Fruit fly (Drosophila melanogaster) whole organism, wandering third instar larva: Measurements from ENCODE around the gene CG15877.
A peak's percentile ranks its signal among the peaks of the same experiment; 100 is the strongest.

Source experiments
- Abd-B ChIP-seq: fragments of >200 bp; optimal IDR thresholded peaks from 2 replicates; lab custom pipeline; 2017; ENCODE audit warnings: missing biosample characterization, missing genetic modification characterization
- CG32264 ChIP-seq: fragments of 200-800 bp; sonication (Bioruptor generic); optimal IDR thresholded peaks from 2 replicates; lab custom pipeline; 2016; ENCODE audit warnings: missing biosample characterization, missing genetic modification characterization
- CG9705 ChIP-seq: fragments of 200-800 bp; sonication (Bioruptor generic); optimal IDR thresholded peaks from 2 replicates; lab custom pipeline; 2018; ENCODE audit warnings: missing biosample characterization, mild to moderate bottlenecking, missing genetic modification characterization
- CrebA ChIP-seq: fragments of 200-800 bp; sonication (Bioruptor generic); optimal IDR thresholded peaks from 2 replicates; lab custom pipeline; 2016; ENCODE audit warnings: missing biosample characterization, mild to moderate bottlenecking, missing genetic modification characterization, borderline replicate concordance
- Dfd ChIP-seq: fragments of >200 bp; optimal IDR thresholded peaks from 2 replicates; lab custom pipeline; 2017; ENCODE audit warnings: missing biosample characterization, missing genetic modification characterization
- Dif ChIP-seq: fragments of 200-275, 200-300 bp; sonication (Bioruptor generic); optimal IDR thresholded peaks from 2 replicates; lab custom pipeline; 2018; ENCODE audit warnings: missing biosample characterization, missing genetic modification characterization; ENCODE audit not compliant: partially characterized antibody
- GATAd ChIP-seq: sonication (Bioruptor generic); optimal IDR thresholded peaks from 2 replicates; lab custom pipeline; 2016; ENCODE audit warnings: missing biosample characterization, missing genetic modification characterization
- HLH106 ChIP-seq: fragments of 200-800 bp; optimal IDR thresholded peaks from 3 replicates; lab custom pipeline; 2019; ENCODE audit warnings: missing biosample characterization, mild to moderate bottlenecking, missing genetic modification characterization, moderate library complexity
- Hnf4 ChIP-seq: fragments of 200-800 bp; sonication (Bioruptor generic); optimal IDR thresholded peaks from 2 replicates; lab custom pipeline; 2016; ENCODE audit warnings: missing biosample characterization, mild to moderate bottlenecking, missing genetic modification characterization
- Hr78 ChIP-seq: fragments of >200 bp; optimal IDR thresholded peaks from 2 replicates; lab custom pipeline; 2017; ENCODE audit warnings: missing biosample characterization, missing genetic modification characterization
- Hr83 ChIP-seq: fragments of 200-300 bp; sonication (Bioruptor generic); optimal IDR thresholded peaks from 2 replicates; lab custom pipeline; 2016; ENCODE audit warnings: missing biosample characterization, mild to moderate bottlenecking, missing genetic modification characterization, moderate library complexity; ENCODE audit not compliant: poor library complexity, severe bottlenecking
- Jra ChIP-seq: sonication (Bioruptor generic); optimal IDR thresholded peaks from 2 replicates; lab custom pipeline; 2016; ENCODE audit warnings: missing biosample characterization, missing genetic modification characterization
- Mio ChIP-seq: sonication (Bioruptor generic); optimal IDR thresholded peaks from 2 replicates; lab custom pipeline; 2016; ENCODE audit warnings: missing biosample characterization, missing genetic modification characterization
- Myc ChIP-seq: fragments of >200 bp; optimal IDR thresholded peaks from 2 replicates; lab custom pipeline; 2017
- N ChIP-seq: fragments of >200 bp; optimal IDR thresholded peaks from 2 replicates; lab custom pipeline; 2018; ENCODE audit warnings: missing biosample characterization, missing external identifiers, missing genetic modification characterization
- OdsH ChIP-seq: fragments of 200-800 bp; sonication (Bioruptor generic); optimal IDR thresholded peaks from 2 replicates; lab custom pipeline; 2016; ENCODE audit warnings: missing biosample characterization, mild to moderate bottlenecking, missing genetic modification characterization
- Rel ChIP-seq, 2 experiments: fragments of 200-800 bp; sonication (Bioruptor generic) in 1 of 2; optimal IDR thresholded peaks; 2 replicates in 1 of 2; 3 replicates in 1 of 2; lab custom pipeline; 2016 to 2019; ENCODE audit warnings: mild to moderate bottlenecking in 2 of 2, missing biosample characterization in 2 of 2, missing genetic modification characterization in 2 of 2, moderate library complexity in 1 of 2
- Sp1 ChIP-seq: fragments of 200-800 bp; sonication (Bioruptor generic); optimal IDR thresholded peaks from 3 replicates; lab custom pipeline; 2019; ENCODE audit warnings: missing biosample characterization, mild to moderate bottlenecking, missing genetic modification characterization, moderate library complexity
- Vsx2 ChIP-seq: fragments of 200-300, 225-300 bp; sonication (Bioruptor generic); optimal IDR thresholded peaks from 2 replicates; lab custom pipeline; 2018; ENCODE audit warnings: missing biosample characterization, missing genetic modification characterization; ENCODE audit not compliant: partially characterized antibody
- br ChIP-seq: fragments of 200-800 bp; sonication (Bioruptor generic); optimal IDR thresholded peaks from 2 replicates; lab custom pipeline; 2016; ENCODE audit warnings: missing biosample characterization, missing genetic modification characterization
- brk ChIP-seq: fragments of 200-800 bp; sonication (Bioruptor generic); optimal IDR thresholded peaks from 2 replicates; lab custom pipeline; 2016; ENCODE audit warnings: missing biosample characterization, mild to moderate bottlenecking, missing genetic modification characterization
- dl ChIP-seq, 2 experiments: fragments of 175-275, 200-275 bp in 1 of 2; fragments of 200-275 bp in 1 of 2; sonication (Bioruptor generic); optimal IDR thresholded peaks; lab custom pipeline; 2018; ENCODE audit warnings: mild to moderate bottlenecking in 2 of 2, missing biosample characterization in 2 of 2, missing genetic modification characterization in 2 of 2, moderate library complexity in 2 of 2; ENCODE audit not compliant: partially characterized antibody in 2 of 2, insufficient read depth in 1 of 2
- dmrt93B ChIP-seq: fragments of 200-800 bp; sonication (Bioruptor generic); optimal IDR thresholded peaks from 2 replicates; lab custom pipeline; 2018; ENCODE audit warnings: missing biosample characterization, mild to moderate bottlenecking, missing genetic modification characterization
- dsf ChIP-seq: sonication (Bioruptor generic); optimal IDR thresholded peaks from 2 replicates; lab custom pipeline; 2016; ENCODE audit warnings: missing biosample characterization, missing genetic modification characterization, borderline replicate concordance
- ey ChIP-seq: fragments of 200-800 bp; sonication (Bioruptor generic); optimal IDR thresholded peaks from 2 replicates; lab custom pipeline; 2016; ENCODE audit warnings: missing biosample characterization, missing genetic modification characterization
- foxo ChIP-seq, 2 experiments: fragments of 200-800 bp; sonication (Bioruptor generic); optimal IDR thresholded peaks; 2 replicates in 1 of 2; 3 replicates in 1 of 2; lab custom pipeline; 2016 to 2017; ENCODE audit warnings: missing biosample characterization in 2 of 2, missing genetic modification characterization in 2 of 2
- fru ChIP-seq: fragments of 200-800 bp; sonication (Bioruptor generic); optimal IDR thresholded peaks from 3 replicates; lab custom pipeline; 2016; ENCODE audit warnings: missing biosample characterization, mild to moderate bottlenecking, missing genetic modification characterization
- h ChIP-seq: fragments of 200-800 bp; sonication (Bioruptor generic); optimal IDR thresholded peaks from 3 replicates; lab custom pipeline; 2016; ENCODE audit warnings: missing biosample characterization, mild to moderate bottlenecking, missing genetic modification characterization
- jim ChIP-seq: fragments of 175-275, 200-325 bp; sonication (Bioruptor generic); optimal IDR thresholded peaks from 2 replicates; lab custom pipeline; 2016; ENCODE audit warnings: missing biosample characterization, mild to moderate bottlenecking, missing genetic modification characterization
- lola ChIP-seq: fragments of >200 bp; optimal IDR thresholded peaks from 2 replicates; lab custom pipeline; 2017; ENCODE audit warnings: missing biosample characterization, missing genetic modification characterization
- pan ChIP-seq: fragments of >200 bp; optimal IDR thresholded peaks from 2 replicates; lab custom pipeline; 2017
- psq ChIP-seq: fragments of 200-800 bp; sonication (Bioruptor generic); optimal IDR thresholded peaks from 3 replicates; lab custom pipeline; 2017; ENCODE audit warnings: missing biosample characterization, mild to moderate bottlenecking, missing genetic modification characterization, moderate library complexity
- rgr ChIP-seq: fragments of 200-800 bp; sonication (Bioruptor generic); optimal IDR thresholded peaks from 3 replicates; lab custom pipeline; 2016; ENCODE audit warnings: missing biosample characterization, mild to moderate bottlenecking, missing genetic modification characterization
- sage ChIP-seq: fragments of 200-800 bp; sonication (Bioruptor generic); optimal IDR thresholded peaks from 2 replicates; lab custom pipeline; 2016; ENCODE audit warnings: missing biosample characterization, mild to moderate bottlenecking, missing genetic modification characterization
- sv ChIP-seq: fragments of 200-800 bp; sonication (Bioruptor generic); optimal IDR thresholded peaks from 3 replicates; lab custom pipeline; 2016; ENCODE audit warnings: missing biosample characterization, missing genetic modification characterization
- tai ChIP-seq: sonication (Bioruptor generic); optimal IDR thresholded peaks from 2 replicates; lab custom pipeline; 2016; ENCODE audit warnings: missing biosample characterization, missing genetic modification characterization
- usp ChIP-seq: fragments of >200 bp; optimal IDR thresholded peaks from 2 replicates; lab custom pipeline; 2017; ENCODE audit warnings: missing biosample characterization, missing genetic modification characterization
- woc ChIP-seq: sonication (Bioruptor generic); optimal IDR thresholded peaks from 2 replicates; lab custom pipeline; 2016; ENCODE audit warnings: missing biosample characterization, mild to moderate bottlenecking, missing genetic modification characterization

CG15877 gene

DNA sequence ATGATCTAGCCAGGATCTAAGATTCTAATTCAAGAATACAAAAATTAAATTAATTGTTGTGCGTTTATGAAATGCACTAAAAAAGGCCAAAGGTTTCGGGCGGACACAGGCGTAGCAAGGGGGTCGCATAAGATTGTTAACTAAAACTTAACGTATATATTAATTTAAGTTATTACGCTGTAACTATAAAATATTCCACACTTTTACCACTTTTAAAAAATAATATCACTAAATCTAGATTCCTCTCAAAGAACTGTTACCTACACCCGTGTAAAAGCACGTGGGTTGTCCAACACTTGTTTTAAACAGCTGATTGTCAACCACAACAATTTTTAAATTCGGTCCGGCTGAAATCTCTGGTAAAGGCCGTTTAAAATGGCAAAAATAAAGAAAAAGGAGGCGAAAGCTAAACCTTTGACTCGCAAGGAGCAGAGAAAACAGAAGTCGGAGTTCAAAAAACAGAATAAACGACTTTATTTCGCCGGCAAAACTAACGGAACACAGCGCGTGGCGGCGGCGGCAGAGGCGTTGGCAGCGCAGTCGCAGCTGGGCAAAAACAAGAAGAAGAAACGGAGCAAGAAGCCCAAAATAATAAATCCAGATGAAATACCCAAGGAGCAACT is 3.8 kb downstream of the CG15877 start, which contains the start of the genes mRpL23 and CG9004 (continued):
- TF ChIP-seq Rel (GFP tag; optimal IDR thresholded peaks at IDR 0.05; lab: Kevin White, UChicago) (peak; percentile 87), Rel (tag; optimal IDR thresholded peaks at IDR 0.05; lab: Kevin White, UChicago) (peak; percentile 91), CG9705 (peak; percentile 98), Hnf4 (GFP tag; lab: Kevin White, UChicago) (peak; percentile 99)

DNA sequence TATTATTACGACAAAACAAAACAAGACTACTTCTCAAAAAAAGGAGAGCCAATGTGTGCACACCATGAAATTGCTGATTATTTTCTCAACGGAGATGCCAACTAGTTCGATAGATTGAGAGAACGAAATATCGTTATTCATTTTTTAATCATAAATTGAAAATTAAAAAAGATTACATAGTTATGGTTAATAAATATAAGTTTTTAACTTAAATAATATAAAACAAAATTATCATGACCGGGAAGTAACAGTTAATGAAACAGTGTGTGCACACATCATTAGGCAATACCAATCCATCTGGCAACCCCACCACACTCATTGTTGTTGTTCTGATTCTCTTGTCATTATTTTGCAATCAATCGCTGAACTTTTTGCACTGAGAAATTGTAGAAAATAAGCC is 5.5 kb downstream of the CG15877 start, which contains the start of the genes CG1317 and CG8993:
CG1317 (minus strand) TSS at position 58 of the 400 bp plus-strand sequence.
CG8993 (plus strand) TSS at position 318 of the 400 bp plus-strand sequence.
- TF ChIP-seq CG9705 (no peak), dl (GFP tag; optimal IDR thresholded peaks at IDR 0.05; lab: Kevin White, UChicago; ENCODE audit: insufficient read depth in 1 of 2, partially characterized antibody in 2 of 2) (no peak), HLH106 (tag; lab: Kevin White, UChicago) (peak; percentile 49), GATAd (GFP tag; lab: Kevin White, UChicago) (no peak), OdsH (GFP tag; lab: Kevin White, UChicago) (no peak), Hr83 (GFP tag; lab: Kevin White, UChicago) (no peak), Mio (GFP tag; lab: Kevin White, UChicago) (no peak), Vsx2 (no peak), Dfd (no peak), tai (no peak), sv (GFP tag; lab: Kevin White, UChicago) (peak; percentile 44), br (no peak), dsf (GFP tag; lab: Kevin White, UChicago) (no peak), pan (no peak), Hnf4 (GFP tag; lab: Kevin White, UChicago) (no peak), Myc (peak; percentile 8), fru (no peak), ey (GFP tag; lab: Kevin White, UChicago) (no peak), usp (GFP tag; lab: Kevin White, UChicago) (no peak), lola (GFP tag; lab: Kevin White, UChicago) (no peak), CG32264 (no peak), dmrt93B (no peak), Rel (GFP tag; optimal IDR thresholded peaks at IDR 0.05; lab: Kevin White, UChicago) (no peak), Rel (tag; optimal IDR thresholded peaks at IDR 0.05; lab: Kevin White, UChicago) (no peak), woc (GFP tag; lab: Kevin White, UChicago) (peak; percentile 44), Jra (GFP tag; lab: Kevin White, UChicago) (no peak), N (GFP tag; lab: Kevin White, UChicago) (no peak), rgr (GFP tag; lab: Kevin White, UChicago) (peak; percentile 47), sage (GFP tag; lab: Kevin White, UChicago) (no peak), h (no peak), foxo (GFP tag; optimal IDR thresholded peaks at IDR 0.05; lab: Kevin White, UChicago) (peak in 1 of 2 experiments; percentile 52), Sp1 (peak; percentile 24), Dif (GFP tag; lab: Kevin White, UChicago) (no peak), psq (GFP tag; lab: Kevin White, UChicago) (peak; percentile 10), Hr78 (GFP tag; lab: Kevin White, UChicago) (no peak), Abd-B (no peak), brk (GFP tag; lab: Kevin White, UChicago) (no peak), jim (GFP tag; lab: Kevin White, UChicago) (no peak), CrebA (GFP tag; lab: Kevin White, UChicago) (no peak)
- TF ChIP-seq, all 38 proteins: peak for 8

DNA sequence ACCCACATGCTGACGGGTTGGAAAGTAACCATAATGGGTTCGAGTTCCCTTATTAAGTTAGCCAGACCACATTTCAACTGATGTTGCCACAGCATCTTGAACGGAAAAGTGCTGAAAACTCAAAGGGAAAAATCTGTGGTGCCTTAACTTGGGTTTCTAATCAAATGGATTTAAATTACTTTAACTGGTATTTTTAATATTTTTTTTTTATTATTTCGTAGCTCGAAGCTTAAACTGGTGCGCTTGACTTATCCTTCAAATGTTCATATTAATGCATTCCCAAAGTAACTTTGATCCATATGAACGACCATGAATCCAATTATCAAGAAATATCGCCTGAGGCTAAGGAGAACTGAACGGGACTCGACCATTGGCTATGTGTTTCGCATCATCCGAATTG is 17.1 kb downstream of the CG15877 start, which contains the start of gene CG13801:
CG13801 (plus strand) TSS at position 301 of the 400 bp plus-strand sequence.
- TF ChIP-seq Hnf4 (GFP tag; lab: Kevin White, UChicago), result no peak
- no peak for TF ChIP-seq OdsH (GFP tag; lab: Kevin White, UChicago)
- TF ChIP-seq Abd-B, result no peak
- TF ChIP-seq Dfd, result no peak
- TF ChIP-seq dsf (GFP tag; lab: Kevin White, UChicago), result no peak
- TF ChIP-seq CG9705, result no peak
- TF ChIP-seq CrebA (GFP tag; lab: Kevin White, UChicago), result no peak
- no peak for TF ChIP-seq br
- TF ChIP-seq sage (GFP tag; lab: Kevin White, UChicago), result no peak
- no peak for TF ChIP-seq Mio (GFP tag; lab: Kevin White, UChicago)
- no peak for TF ChIP-seq N (GFP tag; lab: Kevin White, UChicago)
- no peak for TF ChIP-seq brk (GFP tag; lab: Kevin White, UChicago)
- TF ChIP-seq fru, result no peak
- no peak for TF ChIP-seq ey (GFP tag; lab: Kevin White, UChicago)
- no peak for TF ChIP-seq psq (GFP tag; lab: Kevin White, UChicago)
- no peak for TF ChIP-seq sv (GFP tag; lab: Kevin White, UChicago)
- TF ChIP-seq Dif (GFP tag; lab: Kevin White, UChicago), result no peak
- no peak for TF ChIP-seq Vsx2
